Worm (Caenorhabditis elegans) whole organism, late embryonic: ENCODE data around the gene K12H6.5.

Experiments used
- F13H6.1 ChIP-seq: sonication (generic microtip); optimal IDR thresholded peaks from 2 replicates; lab custom pipeline; 2016; ENCODE audit warnings: missing genetic modification characterization, missing compliant biosample characterization
- K09A11.1 ChIP-seq: sonication (generic microtip); optimal IDR thresholded peaks from 2 replicates; lab custom pipeline; 2017; ENCODE audit warnings: antibody characterized with exemption, mild to moderate bottlenecking, missing genetic modification characterization, missing compliant biosample characterization; ENCODE audit not compliant: insufficient read depth
- Y22D7AL.16 ChIP-seq: sonication (generic microtip); optimal IDR thresholded peaks from 2 replicates; lab custom pipeline; 2016; ENCODE audit warnings: missing genetic modification characterization, missing compliant biosample characterization
- ama-1 ChIP-seq: fragments of 150-350 bp; optimal IDR thresholded peaks from 2 replicates; lab custom pipeline; 2014
- ceh-14 ChIP-seq: sonication (generic microtip); optimal IDR thresholded peaks from 2 replicates; lab custom pipeline; 2016; ENCODE audit warnings: missing genotype, missing genetic modification characterization, missing compliant biosample characterization
- ceh-18 ChIP-seq: sonication (generic microtip); optimal IDR thresholded peaks from 2 replicates; lab custom pipeline; 2016; ENCODE audit warnings: missing genetic modification characterization, missing compliant biosample characterization
- ceh-2 ChIP-seq: sonication (generic microtip); optimal IDR thresholded peaks from 2 replicates; lab custom pipeline; 2016; ENCODE audit warnings: missing genotype, missing genetic modification characterization, missing compliant biosample characterization
- ceh-22 ChIP-seq: sonication (generic microtip); optimal IDR thresholded peaks from 2 replicates; lab custom pipeline; 2017; ENCODE audit warnings: missing biosample characterization, missing genetic modification characterization
- ceh-24 ChIP-seq: sonication (generic microtip); optimal IDR thresholded peaks from 2 replicates; lab custom pipeline; 2016; ENCODE audit warnings: mild to moderate bottlenecking, missing genetic modification characterization, missing compliant biosample characterization
- ceh-30 ChIP-seq: fragments of 150-350 bp; optimal IDR thresholded peaks from 2 replicates; lab custom pipeline; 2014; ENCODE audit warnings: missing biosample characterization, missing genetic modification characterization
- ceh-31 ChIP-seq: sonication (generic microtip); optimal IDR thresholded peaks from 2 replicates; lab custom pipeline; 2016; ENCODE audit warnings: missing genetic modification characterization, missing compliant biosample characterization
- ceh-6 ChIP-seq: fragments of 200-800 bp; sonication (Bioruptor generic); optimal IDR thresholded peaks from 2 replicates; lab custom pipeline; 2018; ENCODE audit warnings: mild to moderate bottlenecking, missing genetic modification characterization, missing compliant biosample characterization
- dmd-4 ChIP-seq: sonication (generic microtip); optimal IDR thresholded peaks from 2 replicates; lab custom pipeline; 2016; ENCODE audit warnings: borderline replicate concordance, missing genetic modification characterization, missing compliant biosample characterization
- elt-2 ChIP-seq: sonication (generic microtip); optimal IDR thresholded peaks from 2 replicates; lab custom pipeline; 2016; ENCODE audit warnings: missing genetic modification reagents, missing genetic modification characterization, missing compliant biosample characterization
- elt-4 ChIP-seq: sonication (generic microtip); optimal IDR thresholded peaks from 2 replicates; lab custom pipeline; 2016; ENCODE audit warnings: missing genetic modification characterization, missing compliant biosample characterization
- ets-4 ChIP-seq: sonication (generic microtip); optimal IDR thresholded peaks from 2 replicates; lab custom pipeline; 2016; ENCODE audit warnings: missing genetic modification characterization, missing compliant biosample characterization
- eyg-1 ChIP-seq: sonication (generic microtip); optimal IDR thresholded peaks from 2 replicates; lab custom pipeline; 2016; ENCODE audit warnings: missing genotype, missing genetic modification characterization, missing compliant biosample characterization
- fax-1 ChIP-seq: sonication (generic microtip); optimal IDR thresholded peaks from 2 replicates; lab custom pipeline; 2016; ENCODE audit warnings: missing genotype, missing genetic modification characterization, missing compliant biosample characterization
- fkh-10 ChIP-seq: fragments of 150-350 bp; optimal IDR thresholded peaks from 2 replicates; lab custom pipeline; 2014; ENCODE audit warnings: missing biosample characterization, missing genetic modification reagents, missing genetic modification characterization
- hlh-13 ChIP-seq: fragments of 200-800 bp; sonication (Bioruptor generic); optimal IDR thresholded peaks from 2 replicates; lab custom pipeline; 2018; ENCODE audit warnings: mild to moderate bottlenecking, missing genetic modification characterization, missing compliant biosample characterization
- hlh-30 ChIP-seq: sonication (generic microtip); optimal IDR thresholded peaks from 2 replicates; lab custom pipeline; 2017; ENCODE audit warnings: antibody characterized with exemption, missing genetic modification characterization, missing compliant biosample characterization; ENCODE audit not compliant: insufficient read depth
- hlh-6 ChIP-seq: sonication (generic microtip); optimal IDR thresholded peaks from 2 replicates; lab custom pipeline; 2016; ENCODE audit warnings: missing genotype, missing genetic modification characterization, missing compliant biosample characterization
- hlh-8 ChIP-seq: sonication (generic microtip); optimal IDR thresholded peaks from 2 replicates; lab custom pipeline; 2016; ENCODE audit warnings: missing genotype, missing genetic modification characterization, missing compliant biosample characterization
- lim-6 ChIP-seq: sonication (generic microtip); optimal IDR thresholded peaks from 2 replicates; lab custom pipeline; 2016; ENCODE audit warnings: missing genetic modification characterization, missing compliant biosample characterization
- madf-2 ChIP-seq: sonication (generic microtip); optimal IDR thresholded peaks from 2 replicates; lab custom pipeline; 2017; ENCODE audit warnings: missing genetic modification characterization, missing compliant biosample characterization
- nfya-1 ChIP-seq: sonication (generic microtip); optimal IDR thresholded peaks from 2 replicates; lab custom pipeline; 2017; ENCODE audit warnings: missing genetic modification characterization, mild to moderate bottlenecking, missing compliant biosample characterization, antibody characterized with exemption, moderate library complexity
- nhr-232 ChIP-seq: sonication (generic microtip); optimal IDR thresholded peaks from 2 replicates; lab custom pipeline; 2016; ENCODE audit warnings: missing genetic modification characterization, missing compliant biosample characterization
- pax-1 ChIP-seq: fragments of 150-350 bp; optimal IDR thresholded peaks from 2 replicates; lab custom pipeline; 2014; ENCODE audit warnings: missing biosample characterization, missing genetic modification characterization
- pha-2 ChIP-seq: sonication (generic microtip); optimal IDR thresholded peaks from 2 replicates; lab custom pipeline; 2017; ENCODE audit warnings: mild to moderate bottlenecking, missing genetic modification characterization, missing compliant biosample characterization
- pros-1 ChIP-seq: fragments of 150-350 bp; optimal IDR thresholded peaks from 2 replicates; lab custom pipeline; 2014; ENCODE audit warnings: missing biosample characterization, missing genetic modification reagents, missing genetic modification characterization
- ref-2 ChIP-seq: sonication (generic microtip); optimal IDR thresholded peaks from 2 replicates; lab custom pipeline; 2016; ENCODE audit warnings: missing genetic modification characterization, missing compliant biosample characterization
- rnt-1 ChIP-seq: sonication (generic microtip); optimal IDR thresholded peaks from 2 replicates; lab custom pipeline; 2016; ENCODE audit warnings: missing genetic modification characterization, missing compliant biosample characterization
- sox-2 ChIP-seq: fragments of 200-800 bp; sonication (Bioruptor generic); IDR thresholded peaks from 2 replicates; pipeline ENCODE4 v1.3.6; 2022; ENCODE audit warnings: missing genetic modification reagents, missing genetic modification characterization, missing compliant biosample characterization
- tbx-2 ChIP-seq: sonication (generic microtip); optimal IDR thresholded peaks from 2 replicates; lab custom pipeline; 2016; ENCODE audit warnings: missing genetic modification characterization, missing compliant biosample characterization
- unc-42 ChIP-seq: sonication (generic microtip); optimal IDR thresholded peaks from 2 replicates; lab custom pipeline; 2016; ENCODE audit warnings: missing genotype, missing genetic modification characterization, missing compliant biosample characterization
- unc-55 ChIP-seq: sonication (generic microtip); optimal IDR thresholded peaks from 2 replicates; lab custom pipeline; 2017; ENCODE audit warnings: missing biosample characterization, missing genetic modification reagents, missing genetic modification characterization
- unc-86 ChIP-seq: sonication (generic microtip); optimal IDR thresholded peaks from 2 replicates; lab custom pipeline; 2016; ENCODE audit warnings: missing genetic modification characterization, missing compliant biosample characterization

K12H6.5 gene

ce11 chrII:2785787-2786186, 40.2 kb downstream of the K12H6.5 start:
- TF ChIP-seq hlh-6, result peak; percentile 10
- TF ChIP-seq fkh-10 (GFP tag; lab: Kevin White, UChicago), result no peak

- TF ChIP-seq ceh-22 (no peak), nhr-232 (tag; lab: Kevin White, UChicago) (no peak), elt-4 (tag; lab: Kevin White, UChicago) (no peak), eyg-1 (tag; lab: Kevin White, UChicago) (no peak), tbx-2 (no peak), hlh-30 (tag; lab: Kevin White, UChicago) (no peak), pax-1 (tag; lab: Kevin White, UChicago) (no peak), ceh-31 (tag; lab: Kevin White, UChicago) (no peak), fax-1 (tag; lab: Kevin White, UChicago) (no peak), ama-1 (lab: Kevin White, UChicago) (no peak), ceh-18 (tag; lab: Kevin White, UChicago) (no peak), Y22D7AL.16 (no peak), ceh-30 (tag; lab: Kevin White, UChicago) (no peak), ets-4 (no peak), pros-1 (tag; lab: Kevin White, UChicago) (no peak), elt-2 (no peak), unc-42 (tag; lab: Kevin White, UChicago) (no peak)
Measured at ce11 chrII:2783380-2783779, 42.6 kb downstream of the K12H6.5 start.

ce11 chrII:2781355-2781754, 44.6 kb downstream of the K12H6.5 start, which contains the start of gene F08D12.2:
Gene F08D12.2 (plus strand): TSS chrII:2781655.
- TF ChIP-seq lim-6, result no peak
- TF ChIP-seq fax-1 (tag; lab: Kevin White, UChicago), result no peak
- TF ChIP-seq elt-4 (tag; lab: Kevin White, UChicago), result no peak
- TF ChIP-seq ceh-24 (tag; lab: Kevin White, UChicago), result no peak
- TF ChIP-seq pha-2 (tag; lab: Kevin White, UChicago), result no peak
- TF ChIP-seq rnt-1 (tag; lab: Kevin White, UChicago), result no peak
- no peak for TF ChIP-seq ref-2
- no peak for TF ChIP-seq ceh-6 (GFP tag; lab: Kevin White, UChicago)
- no peak for TF ChIP-seq Y22D7AL.16
- no peak for TF ChIP-seq hlh-8 (tag; lab: Kevin White, UChicago)
- TF ChIP-seq unc-42 (tag; lab: Kevin White, UChicago), result no peak
- no peak for TF ChIP-seq K09A11.1 (tag; lab: Kevin White, UChicago)
- TF ChIP-seq unc-86, result no peak
- TF ChIP-seq hlh-13 (GFP tag; lab: Kevin White, UChicago), result no peak
- no peak for TF ChIP-seq pros-1 (tag; lab: Kevin White, UChicago)
- no peak for TF ChIP-seq unc-55 (GFP tag; lab: Kevin White, UChicago)
- TF ChIP-seq F13H6.1 (tag; lab: Kevin White, UChicago), result no peak
- TF ChIP-seq ceh-2 (tag; lab: Kevin White, UChicago), result no peak
- TF ChIP-seq dmd-4 (tag; lab: Kevin White, UChicago), result no peak

- TF ChIP-seq madf-2 (tag; lab: Kevin White, UChicago), result no peak
- no peak for TF ChIP-seq ceh-14
- TF ChIP-seq sox-2 (GFP tag; lab: Robert Waterston, UW), result no peak
- no peak for TF ChIP-seq ceh-2 (tag; lab: Kevin White, UChicago)
- no peak for TF ChIP-seq nfya-1 (tag; lab: Kevin White, UChicago)
- TF ChIP-seq ama-1 (lab: Kevin White, UChicago), result no peak
Measured at ce11 chrII:2780804-2781203, 45.2 kb downstream of the K12H6.5 start.
